Fruit fly (Drosophila melanogaster) whole organism, embryonic: ENCODE results near the gene CG43779.

ENCODE experiments used
- Ada2b ChIP-seq: fragments of 200-800 bp; sonication (Bioruptor generic); IDR thresholded peaks from 2 replicates; pipeline ENCODE4 v1.3.6; 2022; ENCODE audit warnings: missing biosample characterization, missing genetic modification characterization
- Bdp1 ChIP-seq: fragments of 200-800 bp; sonication (Bioruptor generic); optimal IDR thresholded peaks from 3 replicates; lab custom pipeline; 2016; ENCODE audit warnings: missing biosample characterization, missing genetic modification characterization
- CG10462 ChIP-seq: fragments of 200-800 bp; sonication (Bioruptor generic); optimal IDR thresholded peaks from 2 replicates; lab custom pipeline; 2016; ENCODE audit warnings: missing biosample characterization, missing genetic modification characterization
- CG10654 ChIP-seq: fragments of 200-800 bp; sonication (Bioruptor generic); optimal IDR thresholded peaks from 2 replicates; lab custom pipeline; 2016; ENCODE audit warnings: missing biosample characterization, missing genetic modification characterization
- CG11085 ChIP-seq: fragments of 200-800 bp; sonication (Bioruptor generic); IDR thresholded peaks from 2 replicates; pipeline ENCODE4 v1.3.6; 2022; ENCODE audit warnings: missing biosample characterization, missing genetic modification characterization
- CG12219 ChIP-seq: fragments of 200-800 bp; sonication (Bioruptor generic); optimal IDR thresholded peaks from 3 replicates; lab custom pipeline; 2018; ENCODE audit warnings: missing biosample characterization, mild to moderate bottlenecking, missing genetic modification characterization
- CG12236 ChIP-seq: fragments of 200-800 bp; sonication (Bioruptor generic); optimal IDR thresholded peaks from 2 replicates; lab custom pipeline; 2016; ENCODE audit warnings: missing biosample characterization, missing genetic modification characterization
- CG12659 ChIP-seq: fragments of 200-800 bp; sonication (Bioruptor generic); optimal IDR thresholded peaks from 3 replicates; lab custom pipeline; 2017; ENCODE audit warnings: mild to moderate bottlenecking, missing biosample characterization, missing genetic modification reagents, missing genetic modification characterization
- CG1603 ChIP-seq: fragments of 200-800 bp; sonication (Bioruptor generic); optimal IDR thresholded peaks from 2 replicates; lab custom pipeline; 2019; ENCODE audit warnings: missing biosample characterization, mild to moderate bottlenecking, missing genetic modification characterization, moderate library complexity
- CG17568 ChIP-seq: fragments of 200-800 bp; sonication (Bioruptor generic); optimal IDR thresholded peaks from 2 replicates; lab custom pipeline; 2018; ENCODE audit warnings: missing biosample characterization, mild to moderate bottlenecking, missing genetic modification characterization, moderate library complexity
- CG2116 ChIP-seq: fragments of 200-800 bp; sonication (Bioruptor generic); optimal IDR thresholded peaks from 3 replicates; lab custom pipeline; 2018; ENCODE audit warnings: missing biosample characterization, mild to moderate bottlenecking, missing genetic modification characterization
- CG2120 ChIP-seq: fragments of 200-800 bp; sonication (Bioruptor generic); optimal IDR thresholded peaks from 3 replicates; lab custom pipeline; 2016; ENCODE audit warnings: missing biosample characterization, missing genetic modification characterization
- CG2712 ChIP-seq: fragments of 200-800 bp; optimal IDR thresholded peaks from 3 replicates; lab custom pipeline; 2019; ENCODE audit warnings: missing biosample characterization, mild to moderate bottlenecking, missing genetic modification characterization, moderate library complexity
- CG33213 ChIP-seq: fragments of 200-800 bp; sonication (Bioruptor generic); optimal IDR thresholded peaks from 3 replicates; lab custom pipeline; 2016; ENCODE audit warnings: missing biosample characterization, missing genetic modification characterization
- CG3407 ChIP-seq: fragments of 200-800 bp; sonication (Bioruptor generic); optimal IDR thresholded peaks from 2 replicates; lab custom pipeline; 2018; ENCODE audit warnings: missing biosample characterization, mild to moderate bottlenecking, missing genetic modification characterization
- CG4404 ChIP-seq: fragments of 200-800 bp; sonication (Bioruptor generic); IDR thresholded peaks from 2 replicates; pipeline ENCODE4 v1.3.6; 2022; ENCODE audit warnings: missing biosample characterization, missing genetic modification characterization
- CG8388 ChIP-seq: fragments of 200-800 bp; sonication (Bioruptor generic); optimal IDR thresholded peaks from 2 replicates; lab custom pipeline; 2019; ENCODE audit warnings: missing biosample characterization, mild to moderate bottlenecking, missing genetic modification characterization, moderate library complexity
- CG8944 ChIP-seq: fragments of 200-800 bp; sonication (Bioruptor generic); optimal IDR thresholded peaks from 3 replicates; lab custom pipeline; 2016; ENCODE audit warnings: missing biosample characterization, missing genetic modification characterization
- CG9727 ChIP-seq: fragments of 200-800 bp; sonication (Bioruptor generic); optimal IDR thresholded peaks from 3 replicates; lab custom pipeline; 2017; ENCODE audit warnings: missing biosample characterization, mild to moderate bottlenecking, missing genetic modification characterization
- CG9932 ChIP-seq: fragments of 200-800 bp; sonication (Bioruptor generic); IDR thresholded peaks from 2 replicates; pipeline ENCODE4 v1.3.6; 2022; ENCODE audit warnings: missing biosample characterization, missing genetic modification characterization
- E2f2 ChIP-seq: fragments of 200-800 bp; sonication (Bioruptor generic); IDR thresholded peaks from 2 replicates; pipeline ENCODE4 v1.3.6; 2022; ENCODE audit warnings: missing biosample characterization, missing genetic modification characterization
- ERR ChIP-seq: fragments of 200-800 bp; sonication (Bioruptor generic); optimal IDR thresholded peaks from 2 replicates; lab custom pipeline; 2016; ENCODE audit warnings: missing biosample characterization, missing genetic modification characterization
- HLH4C ChIP-seq: fragments of 200-800 bp; sonication (Bioruptor generic); IDR thresholded peaks from 3 replicates; pipeline ENCODE4 v1.3.6; 2022; ENCODE audit warnings: missing biosample characterization, missing genetic modification characterization; ENCODE audit not compliant: partially characterized antibody
- Hr39 ChIP-seq: fragments of >200 bp; optimal IDR thresholded peaks from 2 replicates; lab custom pipeline; 2017
- Mad ChIP-seq: fragments of 200-800 bp; sonication (Bioruptor generic); optimal IDR thresholded peaks from 2 replicates; lab custom pipeline; 2016; ENCODE audit warnings: missing biosample characterization, missing genetic modification characterization
- Mrtf ChIP-seq: fragments of 200-800 bp; sonication (Bioruptor generic); IDR thresholded peaks from 3 replicates; pipeline ENCODE4 v1.3.6; 2022; ENCODE audit warnings: missing biosample characterization, missing genetic modification characterization
- NC2β ChIP-seq: fragments of 200-800 bp; sonication (Bioruptor generic); optimal IDR thresholded peaks from 2 replicates; lab custom pipeline; 2016; ENCODE audit warnings: missing biosample characterization, missing genetic modification characterization
- Neu2 ChIP-seq: fragments of 200-800 bp; sonication (Bioruptor generic); optimal IDR thresholded peaks from 3 replicates; lab custom pipeline; 2016; ENCODE audit warnings: missing biosample characterization, missing genetic modification characterization, borderline replicate concordance
- Oaz ChIP-seq: fragments of 200-800 bp; sonication (Bioruptor generic); IDR thresholded peaks from 2 replicates; pipeline ENCODE4 v1.3.6; 2022; ENCODE audit warnings: missing biosample characterization, missing genetic modification characterization
- Rfx ChIP-seq: fragments of 200-800 bp; sonication (Bioruptor generic); IDR thresholded peaks from 2 replicates; pipeline ENCODE4 v1.3.6; 2022; ENCODE audit warnings: missing biosample characterization, missing genetic modification characterization
- Side ChIP-seq: fragments of 200-800 bp; sonication (Bioruptor generic); optimal IDR thresholded peaks from 2 replicates; lab custom pipeline; 2016; ENCODE audit warnings: missing biosample characterization, missing genetic modification characterization
- Sox102F ChIP-seq: fragments of 200-800 bp; sonication (Bioruptor generic); optimal IDR thresholded peaks from 2 replicates; lab custom pipeline; 2018; ENCODE audit warnings: missing biosample characterization, mild to moderate bottlenecking, missing genetic modification characterization, moderate library complexity
- Spps ChIP-seq: fragments of 200-800 bp; sonication (Bioruptor generic); optimal IDR thresholded peaks from 2 replicates; lab custom pipeline; 2018; ENCODE audit warnings: missing biosample characterization, mild to moderate bottlenecking, missing genetic modification characterization
- Sry-β ChIP-seq: fragments of 200-800 bp; sonication (Bioruptor generic); optimal IDR thresholded peaks from 2 replicates; lab custom pipeline; 2018; ENCODE audit warnings: missing biosample characterization, mild to moderate bottlenecking, missing genetic modification characterization, moderate library complexity
- Trl ChIP-seq, 3 experiments: fragments of >200 bp in 2 of 3; fragments of 200-800 bp in 1 of 3; sonication (Bioruptor generic) in 1 of 3; optimal IDR thresholded peaks; 2 replicates in 1 of 3; 3 replicates in 2 of 3; lab custom pipeline; 2016 to 2017; ENCODE audit warnings: missing biosample characterization in 1 of 3, missing genetic modification characterization in 1 of 3
- Vsx1 ChIP-seq: fragments of 200-800 bp; sonication (Bioruptor generic); optimal IDR thresholded peaks from 2 replicates; lab custom pipeline; 2017; ENCODE audit warnings: missing biosample characterization, mild to moderate bottlenecking, missing genetic modification characterization, missing genetic modification reagents
- bowl ChIP-seq: fragments of 200-800 bp; sonication (Bioruptor generic); IDR thresholded peaks from 2 replicates; pipeline ENCODE4 v1.3.6; 2022; ENCODE audit warnings: missing biosample characterization, missing genetic modification characterization
- chn ChIP-seq: fragments of 200-800 bp; sonication (Bioruptor generic); optimal IDR thresholded peaks from 2 replicates; lab custom pipeline; 2016; ENCODE audit warnings: missing biosample characterization, missing genetic modification characterization
- crp ChIP-seq, 2 experiments: fragments of 200-800 bp; sonication (Bioruptor generic); optimal IDR thresholded peaks; 2 replicates in 1 of 2; 3 replicates in 1 of 2; lab custom pipeline; 2017; ENCODE audit warnings: missing biosample characterization in 2 of 2, missing genetic modification characterization in 2 of 2, mild to moderate bottlenecking in 1 of 2, moderate library complexity in 1 of 2
- h ChIP-seq: fragments of >200 bp; optimal IDR thresholded peaks from 2 replicates; lab custom pipeline; 2017
- hkb ChIP-seq, 2 experiments: fragments of 200-800 bp in 1 of 2; fragments of >200 bp in 1 of 2; sonication (Bioruptor generic) in 1 of 2; IDR thresholded peaks in 1 of 2; optimal IDR thresholded peaks in 1 of 2; 2 replicates each; pipeline versions ENCODE4 v1.3.6 to Lab custom; 2017 to 2022; ENCODE audit warnings: missing biosample characterization in 1 of 2, missing genetic modification characterization in 1 of 2
- nerfin-1 ChIP-seq: fragments of 200-800 bp; sonication (Bioruptor generic); optimal IDR thresholded peaks from 3 replicates; lab custom pipeline; 2019; ENCODE audit warnings: missing biosample characterization, mild to moderate bottlenecking, missing genetic modification characterization, moderate library complexity
- odd ChIP-seq: fragments of 200-800 bp; sonication (Bioruptor generic); optimal IDR thresholded peaks from 2 replicates; lab custom pipeline; 2017; ENCODE audit warnings: missing biosample characterization, mild to moderate bottlenecking, missing genetic modification characterization
- pros ChIP-seq: fragments of 200-800 bp; sonication (Bioruptor generic); optimal IDR thresholded peaks from 3 replicates; lab custom pipeline; 2019; ENCODE audit warnings: missing biosample characterization, mild to moderate bottlenecking, missing genetic modification characterization, moderate library complexity
- pzg ChIP-seq: fragments of 200-800 bp; sonication (Bioruptor generic); optimal IDR thresholded peaks from 3 replicates; lab custom pipeline; 2018; ENCODE audit warnings: missing biosample characterization, mild to moderate bottlenecking, missing genetic modification characterization, moderate library complexity
- sug ChIP-seq: fragments of 200-800 bp; optimal IDR thresholded peaks from 2 replicates; lab custom pipeline; 2019; ENCODE audit warnings: missing biosample characterization, mild to moderate bottlenecking, missing genetic modification characterization, moderate library complexity
- z ChIP-seq: fragments of 200-800 bp; sonication (Bioruptor generic); IDR thresholded peaks from 3 replicates; pipeline ENCODE4 v1.3.6; 2022; ENCODE audit warnings: missing biosample characterization, missing genetic modification characterization
- zfh1 ChIP-seq: fragments of 200-800 bp; sonication (Bioruptor generic); IDR thresholded peaks from 3 replicates; pipeline ENCODE4 v1.3.6; 2022; ENCODE audit warnings: missing biosample characterization, missing genetic modification characterization

Gene CG43779

DNA sequence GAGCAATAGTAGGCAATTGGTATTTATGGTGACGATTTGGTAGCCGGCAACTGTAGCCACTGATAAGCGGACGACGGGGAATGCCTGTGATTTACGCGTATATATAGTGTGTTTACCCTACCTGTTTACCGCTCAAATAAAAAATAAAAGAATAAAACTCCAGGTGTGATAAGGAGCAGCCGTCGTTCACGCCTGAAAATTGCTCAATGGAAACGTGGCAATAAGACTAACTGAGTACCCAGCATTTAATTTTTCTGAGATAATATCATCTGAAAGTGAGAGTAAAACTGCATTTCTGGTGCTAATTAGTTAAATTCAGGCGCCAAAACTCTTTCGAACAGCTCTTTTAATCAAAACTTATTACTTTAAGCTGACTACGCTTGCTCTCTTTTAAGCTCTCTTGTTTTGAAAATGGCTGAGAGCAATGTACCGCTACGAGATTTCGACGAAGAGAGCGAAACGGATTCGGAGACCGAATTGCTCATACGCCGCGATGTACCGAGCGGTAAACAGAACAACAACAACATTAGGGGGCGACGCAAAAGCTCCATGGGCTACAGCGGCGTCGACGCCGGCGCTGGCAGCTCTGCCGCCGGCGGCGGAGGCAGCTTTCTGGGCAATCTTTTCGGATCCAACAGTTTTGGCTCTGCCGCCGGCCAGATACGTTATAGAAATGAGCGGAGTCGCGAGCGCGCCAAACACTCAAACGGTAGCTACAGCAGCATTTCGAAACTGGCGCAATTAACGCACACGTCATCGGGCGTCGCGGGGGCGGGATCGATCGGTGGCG, 16.1 kb downstream of the CG43779 start (continued):
- TF ChIP-seq odd (peak; percentile 95), ERR (GFP tag; lab: Kevin White, UChicago) (no peak), CG33213 (GFP tag; lab: Kevin White, UChicago) (peak; percentile 74), CG2116 (peak; percentile 3), Trl (optimal IDR thresholded peaks at IDR 0.05; lab: Kevin White, UChicago) (peak; percentile 80 to 93), Trl (GFP tag; optimal IDR thresholded peaks at IDR 0.05; lab: Kevin White, UChicago) (no peak), Ada2b (no peak), CG9932 (GFP tag; lab: Robert Waterston, UW) (no peak), CG12236 (GFP tag; lab: Kevin White, UChicago) (peak; percentile 73), E2f2 (GFP tag; lab: Robert Waterston, UW) (0 out of 2 replicates have a peak, but pooled peaks have one; percentile 31), Vsx1 (GFP tag; lab: Kevin White, UChicago) (peak; percentile 95), CG2712 (tag; lab: Kevin White, UChicago) (peak; percentile 57), Mrtf (GFP tag; lab: Robert Waterston, UW) (no peak), Bdp1 (peak; percentile 57), CG10462 (GFP tag; lab: Kevin White, UChicago) (peak; percentile 15), chn (GFP tag; lab: Kevin White, UChicago) (no peak), CG3407 (GFP tag; lab: Kevin White, UChicago) (peak; percentile 89), CG10654 (GFP tag; lab: Kevin White, UChicago) (peak; percentile 16), Sox102F (GFP tag; lab: Kevin White, UChicago) (peak; percentile 72), nerfin-1 (peak; percentile 60), h (no peak), CG9727 (GFP tag; lab: Kevin White, UChicago) (peak; percentile 69), CG12219 (peak; percentile 77), pzg (GFP tag; lab: Kevin White, UChicago) (no peak), bowl (GFP tag; lab: Robert Waterston, UW) (peak; percentile 63; the same call in 1 of the 2 replicates), Rfx (GFP tag; lab: Robert Waterston, UW) (peak; percentile 69), Side (peak; percentile 32), CG8388 (GFP tag; lab: Kevin White, UChicago) (peak; percentile 50), Neu2 (GFP tag; lab: Kevin White, UChicago) (no peak), Mad (GFP tag; lab: Kevin White, UChicago) (peak; percentile 42), crp (GFP tag; optimal IDR thresholded peaks at IDR 0.05; lab: Kevin White, UChicago) (no peak), CG11085 (GFP tag; lab: Robert Waterston, UW) (peak; percentile 28; the same call in 1 of the 2 replicates), z (GFP tag; lab: Robert Waterston, UW) (peak; percentile 47; the same call in 2 of the 3 replicates), hkb (optimal IDR thresholded peaks at IDR 0.05; lab: Kevin White, UChicago) (no peak), hkb (GFP tag; IDR thresholded peaks at IDR 0.05; lab: Robert Waterston, UW) (peak; percentile 68), Spps (no peak), NC2β (peak; percentile 58), CG2120 (GFP tag; lab: Kevin White, UChicago) (no peak), CG17568 (GFP tag; lab: Kevin White, UChicago) (peak; percentile 93), pros (GFP tag; lab: Kevin White, UChicago) (no peak), CG8944 (no peak), Hr39 (lab: Kevin White, UChicago) (no peak), zfh1 (no peak; the same call in 2 of the 3 replicates), CG12659 (GFP tag; lab: Kevin White, UChicago) (peak; percentile 78), CG4404 (no peak), Sry-β (GFP tag; lab: Kevin White, UChicago) (no peak), CG1603 (tag; lab: Kevin White, UChicago) (peak; percentile 84), sug (tag; lab: Kevin White, UChicago) (peak; percentile 81), HLH4C (GFP tag; lab: Robert Waterston, UW) (peak; percentile 52; the same call in 1 of the 3 replicates), Oaz (GFP tag; lab: Robert Waterston, UW) (no peak; the same call in 1 of the 2 replicates)
